Fruit fly (Drosophila melanogaster) whole organism, prepupa: ENCODE measurements around the gene Pdp1.

ENCODE experiments used
- Blimp-1 ChIP-seq: fragments of 200-800 bp; sonication (Bioruptor generic); optimal IDR thresholded peaks from 3 replicates; lab custom pipeline; 2017; ENCODE audit warnings: missing biosample characterization, missing genetic modification characterization, mild to moderate bottlenecking, moderate library complexity, missing genetic modification reagents
- CG10631 ChIP-seq: fragments of 200-800 bp; sonication (Bioruptor generic); optimal IDR thresholded peaks from 2 replicates; lab custom pipeline; 2016; ENCODE audit warnings: missing biosample characterization, missing genetic modification characterization
- CG11762 ChIP-seq: fragments of 200-800 bp; sonication (Bioruptor generic); optimal IDR thresholded peaks from 3 replicates; lab custom pipeline; 2016; ENCODE audit warnings: missing biosample characterization, missing genetic modification characterization; ENCODE audit not compliant: insufficient read depth
- CG15336 ChIP-seq: fragments of 200-800 bp; sonication (Bioruptor generic); IDR thresholded peaks from 2 replicates; pipeline ENCODE4 v1.3.6; 2022; ENCODE audit warnings: missing biosample characterization, missing genetic modification characterization
- CG16779 ChIP-seq: fragments of 200-800 bp; sonication (Bioruptor generic); optimal IDR thresholded peaks from 3 replicates; lab custom pipeline; 2017; ENCODE audit warnings: missing biosample characterization, mild to moderate bottlenecking, missing genetic modification characterization
- CG31627 ChIP-seq: fragments of 200-800 bp; sonication (Bioruptor generic); optimal IDR thresholded peaks from 3 replicates; lab custom pipeline; 2016; ENCODE audit warnings: missing biosample characterization, missing genetic modification characterization
- CG32006 ChIP-seq: fragments of 200-800 bp; sonication (Bioruptor generic); optimal IDR thresholded peaks from 3 replicates; lab custom pipeline; 2017; ENCODE audit warnings: missing biosample characterization, mild to moderate bottlenecking, missing genetic modification characterization
- CG3919 ChIP-seq: fragments of 200-800 bp; sonication (Bioruptor generic); optimal IDR thresholded peaks from 3 replicates; lab custom pipeline; 2016; ENCODE audit warnings: missing biosample characterization, missing genetic modification characterization
- CG4318 ChIP-seq: fragments of 200-800 bp; sonication (Bioruptor generic); optimal IDR thresholded peaks from 3 replicates; lab custom pipeline; 2017; ENCODE audit warnings: missing biosample characterization, mild to moderate bottlenecking, missing genetic modification characterization
- CG6163 ChIP-seq: fragments of 200-800 bp; sonication (Bioruptor generic); IDR thresholded peaks from 3 replicates; pipeline ENCODE4 v1.3.6; 2022; ENCODE audit warnings: missing biosample characterization, missing genetic modification characterization
- CG6276 ChIP-seq: fragments of 200-800 bp; sonication (Bioruptor generic); optimal IDR thresholded peaks from 2 replicates; lab custom pipeline; 2017; ENCODE audit warnings: missing biosample characterization, mild to moderate bottlenecking, missing genetic modification characterization
- CG6792 ChIP-seq: fragments of 200-800 bp; sonication (Bioruptor generic); optimal IDR thresholded peaks from 3 replicates; lab custom pipeline; 2016; ENCODE audit warnings: missing biosample characterization, missing genetic modification characterization
- CG6808 ChIP-seq: fragments of 200-800 bp; sonication (Bioruptor generic); optimal IDR thresholded peaks from 3 replicates; lab custom pipeline; 2017; ENCODE audit warnings: missing biosample characterization, missing genetic modification characterization, mild to moderate bottlenecking, moderate library complexity, missing genetic modification reagents
- CG6854 ChIP-seq: fragments of 200-800 bp; sonication (Bioruptor generic); optimal IDR thresholded peaks from 2 replicates; lab custom pipeline; 2017; ENCODE audit warnings: missing biosample characterization, mild to moderate bottlenecking, missing genetic modification characterization
- CG8119 ChIP-seq: fragments of 200-800 bp; sonication (Bioruptor generic); IDR thresholded peaks from 3 replicates; pipeline ENCODE4 v1.3.6; 2022; ENCODE audit warnings: missing biosample characterization, missing genetic modification characterization
- CG8319 ChIP-seq: fragments of 200-800 bp; sonication (Bioruptor generic); optimal IDR thresholded peaks from 3 replicates; lab custom pipeline; 2016; ENCODE audit warnings: missing biosample characterization, missing genetic modification characterization
- CG8632 ChIP-seq: fragments of 200-800 bp; sonication (Bioruptor generic); optimal IDR thresholded peaks from 3 replicates; lab custom pipeline; 2016; ENCODE audit warnings: missing biosample characterization, missing genetic modification characterization
- Eip75B ChIP-seq: fragments of 200-800 bp; sonication (Bioruptor generic); optimal IDR thresholded peaks from 3 replicates; lab custom pipeline; 2016; ENCODE audit warnings: missing biosample characterization, missing genetic modification characterization
- Eip78C ChIP-seq: fragments of 200-800 bp; sonication (Bioruptor generic); peaks from one replicate; lab custom pipeline; 2016; ENCODE audit warnings: missing biosample characterization, missing genetic modification characterization
- Ets96B ChIP-seq: fragments of 200-800 bp; optimal IDR thresholded peaks from 2 replicates; lab custom pipeline; 2019; ENCODE audit warnings: missing biosample characterization, mild to moderate bottlenecking, missing genetic modification characterization, moderate library complexity
- Hr38 ChIP-seq: sonication (Bioruptor generic); optimal IDR thresholded peaks from 2 replicates; lab custom pipeline; 2016; ENCODE audit warnings: missing biosample characterization, missing genetic modification characterization
- Met ChIP-seq: fragments of 200-800 bp; sonication (Bioruptor generic); optimal IDR thresholded peaks from 3 replicates; lab custom pipeline; 2016; ENCODE audit warnings: missing biosample characterization, missing genetic modification characterization
- OdsH ChIP-seq: fragments of 200-800 bp; sonication (Bioruptor generic); optimal IDR thresholded peaks from 3 replicates; lab custom pipeline; 2016; ENCODE audit warnings: missing biosample characterization, missing genetic modification characterization
- Sox14 ChIP-seq: fragments of 200-800 bp; sonication (Bioruptor generic); optimal IDR thresholded peaks from 3 replicates; lab custom pipeline; 2016; ENCODE audit warnings: missing biosample characterization, missing genetic modification characterization
- Sox15 ChIP-seq: fragments of 200-800 bp; sonication (Bioruptor generic); optimal IDR thresholded peaks from 3 replicates; lab custom pipeline; 2016; ENCODE audit warnings: missing biosample characterization, missing genetic modification characterization
- dsx ChIP-seq: fragments of 200-800 bp; optimal IDR thresholded peaks from 3 replicates; lab custom pipeline; 2019; ENCODE audit warnings: missing biosample characterization, mild to moderate bottlenecking, missing genetic modification characterization, moderate library complexity; ENCODE audit not compliant: poor library complexity, severe bottlenecking
- eg ChIP-seq: fragments of 200-800 bp; sonication (Bioruptor generic); IDR thresholded peaks from 3 replicates; pipeline ENCODE4 v1.3.6; 2022; ENCODE audit warnings: missing biosample characterization, missing genetic modification characterization
- fkh ChIP-seq: fragments of 200-800 bp; sonication (Bioruptor generic); optimal IDR thresholded peaks from 3 replicates; lab custom pipeline; 2017; ENCODE audit warnings: missing biosample characterization, mild to moderate bottlenecking, missing genetic modification characterization, moderate library complexity
- pdm3 ChIP-seq: fragments of 200-800 bp; sonication (Bioruptor generic); optimal IDR thresholded peaks from 3 replicates; lab custom pipeline; 2016; ENCODE audit warnings: missing biosample characterization, missing genetic modification characterization
- ss ChIP-seq, 2 experiments: fragments of 200-800 bp; sonication (Bioruptor generic); optimal IDR thresholded peaks; 2 replicates in 1 of 2; 3 replicates in 1 of 2; lab custom pipeline; 2017 to 2018; ENCODE audit warnings: mild to moderate bottlenecking in 2 of 2, missing biosample characterization in 2 of 2, missing genetic modification characterization in 2 of 2, moderate library complexity in 1 of 2
- svp ChIP-seq: fragments of 200-800 bp; sonication (Bioruptor generic); peaks from one replicate; lab custom pipeline; 2016; ENCODE audit warnings: missing biosample characterization, missing genetic modification characterization
- topi ChIP-seq: fragments of 200-800 bp; sonication (Bioruptor generic); optimal IDR thresholded peaks from 3 replicates; lab custom pipeline; 2016; ENCODE audit warnings: missing biosample characterization, missing genetic modification characterization
- vri ChIP-seq: fragments of 200-800 bp; sonication (Bioruptor generic); optimal IDR thresholded peaks from 3 replicates; lab custom pipeline; 2016; ENCODE audit warnings: missing biosample characterization, mild to moderate bottlenecking, missing genetic modification characterization

The Pdp1 gene

dm6 chr3L:7826727-7827126 is 40.4 kb downstream of the Pdp1 start:
- TF ChIP-seq Ets96B (tag; lab: Kevin White, UChicago) (no peak), Blimp-1 (no peak), OdsH (GFP tag; lab: Kevin White, UChicago) (no peak), CG6792 (GFP tag; lab: Kevin White, UChicago) (no peak), CG15336 (GFP tag; lab: Robert Waterston, UW) (peak; percentile 45), Met (GFP tag; lab: Kevin White, UChicago) (no peak), CG31627 (no peak), ss (GFP tag; optimal IDR thresholded peaks at IDR 0.05; lab: Kevin White, UChicago) (no peak), CG8119 (GFP tag; lab: Robert Waterston, UW) (0 out of 3 replicates have a peak, but pooled peaks have one; percentile 14), eg (GFP tag; lab: Robert Waterston, UW) (peak; percentile 77), pdm3 (no peak), Eip75B (GFP tag; lab: Kevin White, UChicago) (no peak), CG6163 (GFP tag; lab: Robert Waterston, UW) (0 out of 3 replicates have a peak, but pooled peaks have one; percentile 41), CG16779 (tag; lab: Kevin White, UChicago) (peak; percentile 25), Sox14 (no peak), svp (no peak), CG32006 (no peak), CG11762 (no peak), Sox15 (GFP tag; lab: Kevin White, UChicago) (no peak), Hr38 (GFP tag; lab: Kevin White, UChicago) (no peak), fkh (GFP tag; lab: Kevin White, UChicago) (no peak), dsx (GFP tag; lab: Kevin White, UChicago) (no peak), Eip78C (GFP tag; lab: Kevin White, UChicago) (no peak), CG4318 (GFP tag; lab: Kevin White, UChicago) (no peak)

- TF ChIP-seq CG6808 (GFP tag; lab: Kevin White, UChicago), result no peak
- 0 out of 3 replicates have a peak, but pooled peaks have one; percentile 13 for TF ChIP-seq CG8119 (GFP tag; lab: Robert Waterston, UW)
- peak; percentile 50 for TF ChIP-seq CG3919 (GFP tag; lab: Kevin White, UChicago)
- no peak for TF ChIP-seq CG6854 (GFP tag; lab: Kevin White, UChicago)
- TF ChIP-seq CG6163 (GFP tag; lab: Robert Waterston, UW), result 0 out of 3 replicates have a peak, but pooled peaks have one; percentile 24
These were observed 41.0 kb downstream of the Pdp1 start for dm6 chr3L:7826187-7826586.

- TF ChIP-seq Eip75B (GFP tag; lab: Kevin White, UChicago), result no peak
- no peak for TF ChIP-seq CG10631 (GFP tag; lab: Kevin White, UChicago)
- TF ChIP-seq CG8319 (GFP tag; lab: Kevin White, UChicago), result no peak
- TF ChIP-seq topi, result no peak
- TF ChIP-seq vri (GFP tag; lab: Kevin White, UChicago), result no peak
- TF ChIP-seq CG32006, result no peak
- TF ChIP-seq CG6276 (GFP tag; lab: Kevin White, UChicago), result no peak
- TF ChIP-seq dsx (GFP tag; lab: Kevin White, UChicago), result no peak
- no peak for TF ChIP-seq CG8632
These were observed 44.0 kb downstream of the Pdp1 start for dm6 chr3L:7823198-7823597.

dm6 chr3L:7821615-7822574 is 45.3 kb downstream of the Pdp1 start:
- peak; percentile 61 for TF ChIP-seq Eip78C (GFP tag; lab: Kevin White, UChicago)
- TF ChIP-seq CG6163 (GFP tag; lab: Robert Waterston, UW), result no peak
- 0 out of 3 replicates have a peak, but pooled peaks have one; percentile 26 for TF ChIP-seq CG8119 (GFP tag; lab: Robert Waterston, UW)
- TF ChIP-seq eg (GFP tag; lab: Robert Waterston, UW), result 0 out of 3 replicates have a peak, but pooled peaks have one; percentile 30
- TF ChIP-seq dsx (GFP tag; lab: Kevin White, UChicago), result peak; percentile 26
- TF ChIP-seq CG16779 (tag; lab: Kevin White, UChicago), result no peak
- peak; percentile 83 for TF ChIP-seq Blimp-1
- peak; percentile 34; the same call in 1 of the 2 replicates for TF ChIP-seq CG15336 (GFP tag; lab: Robert Waterston, UW)
